Worm (Caenorhabditis elegans): ENCODE data around the gene K03A11.5.
A peak's percentile ranks its signal among the peaks of the same experiment; 100 is the strongest.

K03A11.5 gene

DNA sequence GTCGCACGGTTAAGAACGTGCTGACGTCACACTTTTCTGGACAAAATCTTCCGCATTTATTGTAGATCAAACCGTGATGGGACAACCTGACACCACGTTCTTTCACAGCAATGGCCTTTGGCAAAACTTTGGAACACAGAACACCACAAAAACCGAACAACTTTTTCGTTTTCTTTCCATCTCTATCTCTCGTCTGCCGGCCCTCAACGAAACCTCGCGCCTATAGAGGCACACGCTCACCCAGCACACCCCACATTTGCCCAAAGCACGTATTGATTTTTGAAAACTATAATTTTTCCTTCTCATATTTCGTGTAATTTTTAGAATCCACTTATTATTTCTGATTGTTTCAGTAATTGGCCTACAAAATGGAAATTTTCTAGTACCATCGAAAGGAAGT, 21.5 kb upstream of the K03A11.5 start:
- TF ChIP-seq ceh-82 (tag; optimal IDR thresholded peaks at IDR 0.05) (no peak), hpl-2 (GFP tag; optimal IDR thresholded peaks at IDR 0.05) (no peak), zip-4 (GFP tag; optimal IDR thresholded peaks at IDR 0.05) (no peak), dpl-1 (GFP tag; optimal IDR thresholded peaks at IDR 0.05) (no peak), zag-1 (tag; optimal IDR thresholded peaks at IDR 0.05) (no peak), nhr-12 (tag; optimal IDR thresholded peaks at IDR 0.05) (no peak), nhr-90 (tag; optimal IDR thresholded peaks at IDR 0.05; ENCODE audit: poor library complexity) (no peak), unc-86 (tag; optimal IDR thresholded peaks at IDR 0.05) (no peak), C16A3.4 (tag; optimal IDR thresholded peaks at IDR 0.05) (no peak), blmp-1 (tag; optimal IDR thresholded peaks at IDR 0.05) (no peak), unc-30 (tag; optimal IDR thresholded peaks at IDR 0.05) (no peak), egl-27 (tag; optimal IDR thresholded peaks at IDR 0.05) (no peak), sup-37 (GFP tag; optimal IDR thresholded peaks at IDR 0.05) (no peak)

DNA sequence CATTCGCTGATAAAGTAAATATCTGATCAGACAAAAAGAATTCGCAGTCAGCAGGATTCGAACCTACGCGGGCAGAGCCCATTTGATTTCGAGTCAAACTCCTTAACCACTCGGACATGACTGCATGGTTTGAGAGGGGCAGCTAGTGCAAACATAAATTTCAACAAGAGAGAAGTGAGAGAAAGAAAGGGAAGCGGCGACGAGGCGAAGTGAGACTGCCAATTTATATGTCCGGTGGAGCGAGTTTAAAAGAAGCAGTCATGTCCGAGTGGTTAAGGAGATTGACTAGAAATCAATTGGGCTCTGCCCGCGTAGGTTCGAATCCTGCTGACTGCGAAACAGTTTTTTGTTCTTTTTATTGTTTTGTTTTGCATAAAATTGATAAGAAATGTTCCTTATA, 17.0 kb upstream of the K03A11.5 start:
- peak; percentile 77 for TF ChIP-seq ztf-4 (tag; optimal IDR thresholded peaks at IDR 0.05)
- TF ChIP-seq lin-35 (GFP tag; optimal IDR thresholded peaks at IDR 0.05), result peak; percentile 59 to 81
- TF ChIP-seq dsc-1 (tag; optimal IDR thresholded peaks at IDR 0.05), result peak; percentile 97
- peak; percentile 90 for TF ChIP-seq fkh-10 (GFP tag; optimal IDR thresholded peaks at IDR 0.05)
- peak in 2 of 6 experiments; percentile 5 to 89 for TF ChIP-seq elt-3 (tag; optimal IDR thresholded peaks at IDR 0.05)
- peak; percentile 43 for TF ChIP-seq mef-2 (tag; optimal IDR thresholded peaks at IDR 0.05)
- TF ChIP-seq tbx-2 (tag; optimal IDR thresholded peaks at IDR 0.05), result peak; percentile 90
- peak in 2 of 3 experiments; percentile 29 to 34 for TF ChIP-seq dpl-1 (GFP tag; optimal IDR thresholded peaks at IDR 0.05)
- TF ChIP-seq pax-3 (tag; optimal IDR thresholded peaks at IDR 0.05), result peak; percentile 70
- peak; percentile 63 for TF ChIP-seq sup-37 (GFP tag; optimal IDR thresholded peaks at IDR 0.05)
- TF ChIP-seq lir-3 (tag; optimal IDR thresholded peaks at IDR 0.05; ENCODE audit: poor library complexity), result peak; percentile 71
- TF ChIP-seq nhr-77 (tag; optimal IDR thresholded peaks at IDR 0.05), result peak; percentile 77
- peak; percentile 77 for TF ChIP-seq isw-1 (GFP tag; IDR thresholded peaks at IDR 0.05)
- TF ChIP-seq egl-27 (tag; optimal IDR thresholded peaks at IDR 0.05), result peak in 1 of 2 experiments; percentile 21
- TF ChIP-seq grh-1 (GFP tag; IDR thresholded peaks at IDR 0.05), result peak; percentile 84
- TF ChIP-seq hpl-2 (GFP tag; optimal IDR thresholded peaks at IDR 0.05), result peak; percentile 82
- TF ChIP-seq zip-4 (GFP tag; optimal IDR thresholded peaks at IDR 0.05), result peak; percentile 76
- peak; percentile 92 for TF ChIP-seq nhr-90 (tag; optimal IDR thresholded peaks at IDR 0.05; ENCODE audit: poor library complexity)
- peak in 1 of 2 experiments; percentile 81 for TF ChIP-seq ztf-11 (tag; optimal IDR thresholded peaks at IDR 0.05)
- TF ChIP-seq C16A3.4 (tag; optimal IDR thresholded peaks at IDR 0.05), result peak; percentile 84
- peak; percentile 3 for TF ChIP-seq hlh-4 (tag; optimal IDR thresholded peaks at IDR 0.05)
- TF ChIP-seq unc-86 (tag; optimal IDR thresholded peaks at IDR 0.05), result peak; percentile 86
- peak; percentile 13 for TF ChIP-seq zag-1 (tag; optimal IDR thresholded peaks at IDR 0.05)
- TF ChIP-seq fos-1 (tag; optimal IDR thresholded peaks at IDR 0.05), result peak; percentile 55
- peak; percentile 96 for TF ChIP-seq ceh-8 (GFP tag; optimal IDR thresholded peaks at IDR 0.05)
- peak; percentile 70 for TF ChIP-seq mep-1 (tag; optimal IDR thresholded peaks at IDR 0.05)
- TF ChIP-seq elt-2 (tag; optimal IDR thresholded peaks at IDR 0.05), result peak; percentile 81
- TF ChIP-seq unc-98 (GFP tag; IDR thresholded peaks at IDR 0.05), result peak; percentile 46
- TF ChIP-seq ceh-82 (tag; optimal IDR thresholded peaks at IDR 0.05), result peak; percentile 79 to 90 (median 86)
- TF ChIP-seq xbp-1 (tag; optimal IDR thresholded peaks at IDR 0.05), result peak; percentile 84
- peak; percentile 94 for TF ChIP-seq nhr-71 (tag; optimal IDR thresholded peaks at IDR 0.05)
- peak; percentile 87 for TF ChIP-seq jun-1 (tag; optimal IDR thresholded peaks at IDR 0.05)
- peak; percentile 56 for TF ChIP-seq skn-1 (tag; optimal IDR thresholded peaks at IDR 0.05)
- peak; percentile 86 for TF ChIP-seq egl-13 (tag; optimal IDR thresholded peaks at IDR 0.05)
- TF ChIP-seq nhr-47 (tag; optimal IDR thresholded peaks at IDR 0.05), result peak; percentile 95
- TF ChIP-seq lsy-2 (tag; optimal IDR thresholded peaks at IDR 0.05), result peak; percentile 72 to 73
- peak; percentile 96 for TF ChIP-seq snu-23 (GFP tag; optimal IDR thresholded peaks at IDR 0.05)
- TF ChIP-seq efl-3 (GFP tag; optimal IDR thresholded peaks at IDR 0.05), result peak; percentile 58
- peak; percentile 94 for TF ChIP-seq swsn-7 (tag; optimal IDR thresholded peaks at IDR 0.05)
- TF ChIP-seq blmp-1 (tag; optimal IDR thresholded peaks at IDR 0.05), result peak; percentile 42
- peak; percentile 80 for TF ChIP-seq unc-130 (tag; optimal IDR thresholded peaks at IDR 0.05)
- peak; percentile 49 for TF ChIP-seq lin-39 (tag; optimal IDR thresholded peaks at IDR 0.05)
- TF ChIP-seq nhr-237 (tag; optimal IDR thresholded peaks at IDR 0.05), result peak; percentile 12
- peak; percentile 86 for TF ChIP-seq ceh-88 (GFP tag; IDR thresholded peaks at IDR 0.05)
- TF ChIP-seq nhr-85 (tag), result peak; percentile 83
- TF ChIP-seq mab-9 (GFP tag; IDR thresholded peaks at IDR 0.05), result peak; percentile 87
